Worm (Caenorhabditis elegans) whole organism, L1 larva: Measurements from ENCODE around the gene B0507.3.

Source experiments
- ceh-63 ChIP-seq: fragments of 200-800 bp; sonication (Bioruptor generic); optimal IDR thresholded peaks from 2 replicates; lab custom pipeline; 2018; ENCODE audit warnings: mild to moderate bottlenecking, missing genetic modification characterization, missing compliant biosample characterization
- dsc-1 ChIP-seq: sonication (generic microtip); optimal IDR thresholded peaks from 2 replicates; lab custom pipeline; 2016; ENCODE audit warnings: mild to moderate bottlenecking, missing genetic modification characterization, missing compliant biosample characterization
- jun-1 ChIP-seq: fragments of 150-350 bp; optimal IDR thresholded peaks from 2 replicates; lab custom pipeline; 2014; ENCODE audit warnings: missing biosample characterization, missing genetic modification reagents, missing genetic modification characterization
- mdl-1 ChIP-seq, 2 experiments: fragments of 150-350 bp; optimal IDR thresholded peaks; 2 replicates each; lab custom pipeline; 2014 to 2017; ENCODE audit warnings: missing biosample characterization in 2 of 2, missing genetic modification characterization in 2 of 2, inconsistent platforms in 1 of 2
- nhr-11 ChIP-seq: fragments of 150-350 bp; optimal IDR thresholded peaks from 2 replicates; lab custom pipeline; 2014; ENCODE audit warnings: missing biosample characterization, missing genetic modification characterization
- nhr-28 ChIP-seq: fragments of 150-350 bp; optimal IDR thresholded peaks from 2 replicates; lab custom pipeline; 2014; ENCODE audit warnings: missing biosample characterization, missing genetic modification characterization
- unc-86 ChIP-seq: sonication (generic microtip); optimal IDR thresholded peaks from 2 replicates; lab custom pipeline; 2016; ENCODE audit warnings: missing genetic modification characterization, missing compliant biosample characterization

- TF ChIP-seq jun-1 (tag; lab: Kevin White, UChicago) (no peak), unc-86 (no peak), nhr-28 (no peak), nhr-11 (tag; lab: Kevin White, UChicago) (no peak), dsc-1 (tag; lab: Kevin White, UChicago) (no peak), mdl-1 (tag; optimal IDR thresholded peaks at IDR 0.05; lab: Kevin White, UChicago) (no peak), ceh-63 (no peak)
Observed at ce11 chrV:8732934-8733333, 35.8 kb upstream of the B0507.3 start, which contains the start of gene ZC196.4.
